Fruit fly (Drosophila melanogaster) whole organism, embryonic: ENCODE data around the gene CG32280.

ENCODE experiments used
- Ada2b ChIP-seq: fragments of 200-800 bp; sonication (Bioruptor generic); IDR thresholded peaks from 2 replicates; pipeline ENCODE4 v1.3.6; 2022; ENCODE audit warnings: missing biosample characterization, missing genetic modification characterization
- B-H2 ChIP-seq: fragments of 200-800 bp; sonication (Bioruptor generic); optimal IDR thresholded peaks from 2 replicates; lab custom pipeline; 2018; ENCODE audit warnings: missing biosample characterization, mild to moderate bottlenecking, missing genetic modification characterization
- CG10565 ChIP-seq: fragments of 200-800 bp; sonication (Bioruptor generic); optimal IDR thresholded peaks from 3 replicates; lab custom pipeline; 2016; ENCODE audit warnings: missing biosample characterization, mild to moderate bottlenecking, missing genetic modification characterization
- CG10654 ChIP-seq: fragments of 200-800 bp; sonication (Bioruptor generic); optimal IDR thresholded peaks from 2 replicates; lab custom pipeline; 2016; ENCODE audit warnings: missing biosample characterization, missing genetic modification characterization
- CG11504 ChIP-seq: fragments of 200-800 bp; sonication (Bioruptor generic); optimal IDR thresholded peaks from 3 replicates; lab custom pipeline; 2019; ENCODE audit warnings: missing biosample characterization, mild to moderate bottlenecking, missing genetic modification characterization, moderate library complexity
- CG12659 ChIP-seq: fragments of 200-800 bp; sonication (Bioruptor generic); optimal IDR thresholded peaks from 3 replicates; lab custom pipeline; 2017; ENCODE audit warnings: mild to moderate bottlenecking, missing biosample characterization, missing genetic modification reagents, missing genetic modification characterization
- CG12942 ChIP-seq: fragments of 200-800 bp; sonication (Bioruptor generic); optimal IDR thresholded peaks from 3 replicates; lab custom pipeline; 2016; ENCODE audit warnings: missing biosample characterization, missing genetic modification characterization
- CG1529 ChIP-seq: fragments of 200-800 bp; sonication (Bioruptor generic); optimal IDR thresholded peaks from 3 replicates; lab custom pipeline; 2018; ENCODE audit warnings: missing biosample characterization, missing genetic modification characterization
- CG15514 ChIP-seq: fragments of 200-800 bp; sonication (Bioruptor generic); optimal IDR thresholded peaks from 3 replicates; lab custom pipeline; 2017; ENCODE audit warnings: missing biosample characterization, missing genetic modification characterization, mild to moderate bottlenecking, moderate library complexity, missing genetic modification reagents
- CG17328 ChIP-seq: fragments of 200-800 bp; sonication (Bioruptor generic); IDR thresholded peaks from 2 replicates; pipeline ENCODE4 v1.3.6; 2022; ENCODE audit warnings: missing biosample characterization, missing genetic modification characterization
- CG18262 ChIP-seq: fragments of 200-800 bp; optimal IDR thresholded peaks from 3 replicates; lab custom pipeline; 2019; ENCODE audit warnings: missing biosample characterization, mild to moderate bottlenecking, missing genetic modification characterization, moderate library complexity
- CG18476 ChIP-seq: fragments of 200-800 bp; sonication (Bioruptor generic); optimal IDR thresholded peaks from 2 replicates; lab custom pipeline; 2016; ENCODE audit warnings: missing biosample characterization, mild to moderate bottlenecking, missing genetic modification characterization
- CG31441 ChIP-seq: fragments of 200-800 bp; sonication (Bioruptor generic); IDR thresholded peaks from 2 replicates; pipeline ENCODE4 v1.3.6; 2022; ENCODE audit warnings: missing biosample characterization, missing genetic modification characterization
- CG32772 ChIP-seq: fragments of 200-800 bp; sonication (Bioruptor generic); IDR thresholded peaks from 2 replicates; pipeline ENCODE4 v1.3.6; 2022; ENCODE audit warnings: missing biosample characterization, missing genetic modification characterization
- CG5180 ChIP-seq: fragments of 200-800 bp; sonication (Bioruptor generic); optimal IDR thresholded peaks from 3 replicates; lab custom pipeline; 2017; ENCODE audit warnings: missing biosample characterization, missing genetic modification characterization, mild to moderate bottlenecking, moderate library complexity, missing genetic modification reagents
- CG6175 ChIP-seq: fragments of 200-800 bp; sonication (Bioruptor generic); IDR thresholded peaks from 3 replicates; pipeline ENCODE4 v1.3.6; 2022; ENCODE audit warnings: missing biosample characterization, missing genetic modification characterization
- CG6272 ChIP-seq: fragments of 200-800 bp; sonication (Bioruptor generic); IDR thresholded peaks from 2 replicates; pipeline ENCODE4 v1.3.6; 2022; ENCODE audit warnings: missing biosample characterization, missing genetic modification characterization
- CG6854 ChIP-seq: fragments of 200-800 bp; sonication (Bioruptor generic); optimal IDR thresholded peaks from 3 replicates; lab custom pipeline; 2017; ENCODE audit warnings: missing biosample characterization, mild to moderate bottlenecking, missing genetic modification characterization
- CG7928 ChIP-seq: fragments of 200-800 bp; sonication (Bioruptor generic); optimal IDR thresholded peaks from 2 replicates; lab custom pipeline; 2017; ENCODE audit warnings: missing biosample characterization, mild to moderate bottlenecking, missing genetic modification characterization
- CG7963 ChIP-seq: fragments of 200-800 bp; sonication (Bioruptor generic); IDR thresholded peaks from 3 replicates; pipeline ENCODE4 v1.3.6; 2022; ENCODE audit warnings: missing biosample characterization, missing genetic modification characterization; ENCODE audit not compliant: partially characterized antibody
- CG8089 ChIP-seq: fragments of 200-800 bp; sonication (Bioruptor generic); optimal IDR thresholded peaks from 3 replicates; lab custom pipeline; 2016; ENCODE audit warnings: missing biosample characterization, missing genetic modification characterization
- CHES-1-like ChIP-seq: fragments of 200-800 bp; sonication (Bioruptor generic); optimal IDR thresholded peaks from 2 replicates; lab custom pipeline; 2016; ENCODE audit warnings: missing biosample characterization, missing genetic modification characterization
- D19B ChIP-seq: fragments of 200-800 bp; sonication (Bioruptor generic); optimal IDR thresholded peaks from 2 replicates; lab custom pipeline; 2017; ENCODE audit warnings: missing biosample characterization, mild to moderate bottlenecking, missing genetic modification characterization
- Eip74EF ChIP-seq, 2 experiments: fragments of 200-800 bp in 1 of 2; fragments of >200 bp in 1 of 2; sonication (Bioruptor generic) in 1 of 2; optimal IDR thresholded peaks; 2 replicates each; lab custom pipeline; 2017 to 2019; ENCODE audit warnings: missing biosample characterization in 2 of 2, missing genetic modification characterization in 2 of 2, mild to moderate bottlenecking in 1 of 2, moderate library complexity in 1 of 2
- Hey ChIP-seq: fragments of 200-800 bp; sonication (Bioruptor generic); optimal IDR thresholded peaks from 3 replicates; lab custom pipeline; 2018; ENCODE audit warnings: missing biosample characterization, mild to moderate bottlenecking, missing genetic modification characterization
- Hr51 ChIP-seq, 2 experiments: fragments of 200-800 bp; sonication (Bioruptor generic); optimal IDR thresholded peaks; 2 replicates in 1 of 2; 3 replicates in 1 of 2; lab custom pipeline; 2016 to 2018; ENCODE audit warnings: missing biosample characterization in 2 of 2, missing genetic modification characterization in 2 of 2, mild to moderate bottlenecking in 1 of 2, moderate library complexity in 1 of 2
- Nf-YC ChIP-seq: fragments of 200-800 bp; optimal IDR thresholded peaks from 3 replicates; lab custom pipeline; 2019; ENCODE audit warnings: missing biosample characterization, mild to moderate bottlenecking, missing genetic modification characterization, moderate library complexity
- Six4 ChIP-seq: fragments of 200-800 bp; sonication (Bioruptor generic); optimal IDR thresholded peaks from 2 replicates; lab custom pipeline; 2016; ENCODE audit warnings: missing biosample characterization, missing genetic modification characterization
- Stat92E ChIP-seq, 3 experiments: fragments of >200 bp in 2 of 3; fragments of 200-800 bp in 1 of 3; sonication (Bioruptor generic) in 1 of 3; optimal IDR thresholded peaks; 2 replicates each; lab custom pipeline; 2017 to 2019; ENCODE audit warnings: missing biosample characterization in 3 of 3, missing genetic modification characterization in 3 of 3, mild to moderate bottlenecking in 1 of 3, moderate library complexity in 1 of 3
- Vsx1 ChIP-seq: fragments of 200-800 bp; sonication (Bioruptor generic); optimal IDR thresholded peaks from 2 replicates; lab custom pipeline; 2017; ENCODE audit warnings: missing biosample characterization, mild to moderate bottlenecking, missing genetic modification characterization, missing genetic modification reagents
- ab ChIP-seq: fragments of 200-800 bp; sonication (Bioruptor generic); optimal IDR thresholded peaks from 2 replicates; lab custom pipeline; 2016; ENCODE audit warnings: missing biosample characterization, missing genetic modification characterization
- ara ChIP-seq: fragments of 200-800 bp; sonication (Bioruptor generic); IDR thresholded peaks from 2 replicates; pipeline ENCODE4 v1.3.6; 2022; ENCODE audit warnings: missing biosample characterization, missing genetic modification characterization
- az2 ChIP-seq: fragments of 200-800 bp; sonication (Bioruptor generic); optimal IDR thresholded peaks from 3 replicates; lab custom pipeline; 2016; ENCODE audit warnings: missing biosample characterization, missing genetic modification characterization
- br ChIP-seq: fragments of >200 bp; optimal IDR thresholded peaks from 2 replicates; lab custom pipeline; 2017
- cas ChIP-seq: fragments of 200-800 bp; sonication (Bioruptor generic); IDR thresholded peaks from 2 replicates; pipeline ENCODE4 v1.3.6; 2022; ENCODE audit warnings: missing biosample characterization, missing genetic modification characterization
- cg ChIP-seq: fragments of 200-800 bp; sonication (Bioruptor generic); optimal IDR thresholded peaks from 3 replicates; lab custom pipeline; 2019; ENCODE audit warnings: missing biosample characterization, mild to moderate bottlenecking, missing genetic modification characterization, moderate library complexity
- crol ChIP-seq: fragments of 200-800 bp; sonication (Bioruptor generic); IDR thresholded peaks from 2 replicates; pipeline ENCODE4 v1.3.6; 2022; ENCODE audit warnings: missing biosample characterization, missing genetic modification characterization
- ewg ChIP-seq: fragments of 200-800 bp; sonication (Bioruptor generic); optimal IDR thresholded peaks from 3 replicates; lab custom pipeline; 2017; ENCODE audit warnings: mild to moderate bottlenecking, missing biosample characterization, missing genetic modification reagents, missing genetic modification characterization
- eyg ChIP-seq: fragments of 200-800 bp; sonication (Bioruptor generic); optimal IDR thresholded peaks from 3 replicates; lab custom pipeline; 2016; ENCODE audit warnings: missing biosample characterization, missing genetic modification characterization
- mirr ChIP-seq: fragments of 200-800 bp; sonication (Bioruptor generic); optimal IDR thresholded peaks from 3 replicates; lab custom pipeline; 2018; ENCODE audit warnings: missing biosample characterization, mild to moderate bottlenecking, missing genetic modification characterization
- nau ChIP-seq: fragments of 200-800 bp; sonication (Bioruptor generic); optimal IDR thresholded peaks from 3 replicates; lab custom pipeline; 2017; ENCODE audit warnings: missing biosample characterization, mild to moderate bottlenecking, missing genetic modification characterization, missing genetic modification reagents
- pfk ChIP-seq: fragments of 200-800 bp; sonication (Bioruptor generic); optimal IDR thresholded peaks from 2 replicates; lab custom pipeline; 2018; ENCODE audit warnings: missing biosample characterization, mild to moderate bottlenecking, missing genetic modification characterization, moderate library complexity
- sqz ChIP-seq: fragments of 200-800 bp; sonication (Bioruptor generic); optimal IDR thresholded peaks from 3 replicates; lab custom pipeline; 2018; ENCODE audit warnings: missing biosample characterization, mild to moderate bottlenecking, missing genetic modification characterization
- sr ChIP-seq: fragments of 200-800 bp; sonication (Bioruptor generic); IDR thresholded peaks from 3 replicates; pipeline ENCODE4 v1.3.6; 2022; ENCODE audit warnings: missing biosample characterization, missing genetic modification characterization
- ssp ChIP-seq: fragments of 200-800 bp; sonication (Bioruptor generic); IDR thresholded peaks from 2 replicates; pipeline ENCODE4 v1.3.6; 2022; ENCODE audit warnings: missing biosample characterization, missing genetic modification characterization
- tll ChIP-seq, 2 experiments: fragments of 200-800 bp in 1 of 2; fragments of >200 bp in 1 of 2; sonication (Bioruptor generic) in 1 of 2; optimal IDR thresholded peaks; 2 replicates each; lab custom pipeline; 2017 to 2019; ENCODE audit warnings: missing biosample characterization in 2 of 2, missing genetic modification characterization in 2 of 2, mild to moderate bottlenecking in 1 of 2, moderate library complexity in 1 of 2
- trem ChIP-seq: fragments of 200-800 bp; optimal IDR thresholded peaks from 3 replicates; lab custom pipeline; 2019; ENCODE audit warnings: missing biosample characterization, mild to moderate bottlenecking, missing genetic modification characterization, moderate library complexity
- usp ChIP-seq: fragments of >200 bp; optimal IDR thresholded peaks from 2 replicates; lab custom pipeline; 2017; ENCODE audit warnings: missing biosample characterization, missing genetic modification characterization
- wdn ChIP-seq: fragments of 200-800 bp; sonication (Bioruptor generic); IDR thresholded peaks from 2 replicates; pipeline ENCODE4 v1.3.6; 2022; ENCODE audit warnings: missing biosample characterization, missing genetic modification characterization
- zen2 ChIP-seq: fragments of 200-800 bp; sonication (Bioruptor generic); IDR thresholded peaks from 3 replicates; pipeline ENCODE4 v1.3.6; 2022; ENCODE audit warnings: missing biosample characterization, missing genetic modification characterization; ENCODE audit not compliant: partially characterized antibody
- zf30C ChIP-seq: fragments of 200-800 bp; sonication (Bioruptor generic); optimal IDR thresholded peaks from 3 replicates; lab custom pipeline; 2018; ENCODE audit warnings: missing biosample characterization, mild to moderate bottlenecking, missing genetic modification characterization

CG32280 gene

dm6 chr3L:3164951-3165350 lies at the start of gene CG32280 (continued):
- TF ChIP-seq CG7928 (GFP tag; lab: Kevin White, UChicago) (no peak), CG7963 (GFP tag; lab: Robert Waterston, UW) (peak; percentile 66; the same call in 2 of the 3 replicates), ssp (no peak), usp (GFP tag; lab: Kevin White, UChicago) (no peak), CG10654 (no peak), Hey (tag; lab: Kevin White, UChicago) (no peak), zen2 (GFP tag; lab: Robert Waterston, UW) (peak; percentile 92), CG6175 (GFP tag; lab: Robert Waterston, UW) (no peak), CG18476 (GFP tag; lab: Kevin White, UChicago) (no peak), CG15514 (GFP tag; lab: Kevin White, UChicago) (peak; percentile 72), Eip74EF (GFP tag; optimal IDR thresholded peaks at IDR 0.05; lab: Kevin White, UChicago) (no peak), CG11504 (tag; lab: Kevin White, UChicago) (no peak), Six4 (GFP tag; lab: Kevin White, UChicago) (no peak), crol (GFP tag; lab: Robert Waterston, UW) (no peak), CG8089 (GFP tag; lab: Kevin White, UChicago) (no peak), CG6854 (GFP tag; lab: Kevin White, UChicago) (no peak), ewg (GFP tag; lab: Kevin White, UChicago) (no peak), CG12942 (no peak), tll (GFP tag; optimal IDR thresholded peaks at IDR 0.05; lab: Kevin White, UChicago) (no peak), Vsx1 (GFP tag; lab: Kevin White, UChicago) (no peak), nau (GFP tag; lab: Kevin White, UChicago) (no peak), wdn (no peak), Nf-YC (tag; lab: Kevin White, UChicago) (peak; percentile 20), B-H2 (GFP tag; lab: Kevin White, UChicago) (peak; percentile 20), CG6272 (GFP tag; lab: Robert Waterston, UW) (0 out of 2 replicates have a peak, but pooled peaks have one; percentile 36), trem (tag; lab: Kevin White, UChicago) (peak; percentile 59), br (lab: Kevin White, UChicago) (no peak), Ada2b (GFP tag; lab: Robert Waterston, UW) (no peak), zf30C (peak; percentile 85), CG10565 (GFP tag; lab: Kevin White, UChicago) (no peak), Hr51 (GFP tag; optimal IDR thresholded peaks at IDR 0.05; lab: Kevin White, UChicago) (no peak), az2 (peak; percentile 1), sqz (GFP tag; lab: Kevin White, UChicago) (no peak), cg (GFP tag; lab: Kevin White, UChicago) (no peak), CG1529 (no peak), D19B (GFP tag; lab: Kevin White, UChicago) (peak; percentile 22), ab (GFP tag; lab: Kevin White, UChicago) (no peak), CG31441 (no peak), cas (GFP tag; lab: Robert Waterston, UW) (no peak), Stat92E (GFP tag; optimal IDR thresholded peaks at IDR 0.05; lab: Kevin White, UChicago) (peak in 1 of 3 experiments; percentile 61), CHES-1-like (GFP tag; lab: Kevin White, UChicago) (no peak), CG5180 (GFP tag; lab: Kevin White, UChicago) (no peak), CG18262 (tag; lab: Kevin White, UChicago) (no peak), CG17328 (GFP tag; lab: Robert Waterston, UW) (no peak), ara (GFP tag; lab: Robert Waterston, UW) (no peak), mirr (peak; percentile 0), sr (GFP tag; lab: Robert Waterston, UW) (no peak), CG12659 (GFP tag; lab: Kevin White, UChicago) (peak; percentile 65), CG32772 (GFP tag; lab: Robert Waterston, UW) (no peak), eyg (GFP tag; lab: Kevin White, UChicago) (no peak), pfk (peak; percentile 69)
